Worm (Caenorhabditis elegans) whole organism, early embryonic: Measurements from ENCODE around the gene C44C1.1.

Experiments
- ama-1 ChIP-seq: fragments of 150-350 bp; optimal IDR thresholded peaks from 2 replicates; lab custom pipeline; 2014
- ets-7 ChIP-seq: sonication (generic microtip); optimal IDR thresholded peaks from 2 replicates; lab custom pipeline; 2016; ENCODE audit warnings: missing genotype, missing genetic modification characterization, missing compliant biosample characterization

ce11 chrX:932874-933273 lies 47.7 kb upstream of the C44C1.1 start:
- TF ChIP-seq ets-7 (tag; lab: Kevin White, UChicago): no peak
- no peak for TF ChIP-seq ama-1
